Fruit fly (Drosophila melanogaster): ENCODE measurements around the gene CG46306.

CG46306 gene

dm6 chrX:16821216-16821615, 14.1 kb downstream of the CG46306 start (continued):
- TF ChIP-seq Hr3 (GFP tag; optimal IDR thresholded peaks at IDR 0.05) (no peak), CG3065 (GFP tag; optimal IDR thresholded peaks at IDR 0.05) (no peak), gem (tag; optimal IDR thresholded peaks at IDR 0.05) (peak; percentile 39), Sry-δ (GFP tag; optimal IDR thresholded peaks at IDR 0.05) (no peak), ERR (GFP tag; optimal IDR thresholded peaks at IDR 0.05) (no peak), jigr1 (GFP tag; IDR thresholded peaks at IDR 0.05) (no peak), Blimp-1 (GFP tag; optimal IDR thresholded peaks at IDR 0.05) (peak; percentile 30), oc (tag; optimal IDR thresholded peaks at IDR 0.05) (no peak), B-H2 (GFP tag; optimal IDR thresholded peaks at IDR 0.05) (no peak), CG32532 (GFP tag; IDR thresholded peaks at IDR 0.05) (no peak), CG30020 (tag; optimal IDR thresholded peaks at IDR 0.05) (no peak), Nf-YA (GFP tag; IDR thresholded peaks at IDR 0.05) (no peak), CG10321 (GFP tag; IDR thresholded peaks at IDR 0.05) (no peak), cas (GFP tag; IDR thresholded peaks at IDR 0.05) (no peak), sim (GFP tag; IDR thresholded peaks at IDR 0.05) (no peak), Hr51 (GFP tag; optimal IDR thresholded peaks at IDR 0.05) (peak in 1 of 2 experiments; percentile 4), CG10979 (tag; optimal IDR thresholded peaks at IDR 0.05) (no peak), HLHmδ (GFP tag; optimal IDR thresholded peaks at IDR 0.05) (no peak), wek (GFP tag; optimal IDR thresholded peaks at IDR 0.05) (no peak), CG18619 (GFP tag; optimal IDR thresholded peaks at IDR 0.05) (no peak), sens (GFP tag) (peak; percentile 76), Xrp1 (GFP tag; IDR thresholded peaks at IDR 0.05) (no peak), az2 (GFP tag; optimal IDR thresholded peaks at IDR 0.05) (no peak), CG1024 (GFP tag; IDR thresholded peaks at IDR 0.05) (no peak), GATAe (GFP tag; conservative IDR thresholded peaks at IDR 0.05) (no peak), HLH3B (GFP tag; IDR thresholded peaks at IDR 0.05) (0 out of 2 replicates have a peak, but pooled peaks have one; percentile 16), mld (GFP tag; IDR thresholded peaks at IDR 0.05; ENCODE audit: partially characterized antibody) (no peak), Gsc (GFP tag; IDR thresholded peaks at IDR 0.05) (no peak), CG7786 (GFP tag; optimal IDR thresholded peaks at IDR 0.05) (no peak), CG31224 (GFP tag; IDR thresholded peaks at IDR 0.05) (no peak), Six4 (GFP tag; optimal IDR thresholded peaks at IDR 0.05) (no peak), crp (GFP tag; optimal IDR thresholded peaks at IDR 0.05) (no peak), CG5953 (GFP tag; IDR thresholded peaks at IDR 0.05) (no peak), cato (GFP tag; optimal IDR thresholded peaks at IDR 0.05; ENCODE audit: borderline replicate concordance) (no peak), CG15601 (tag; optimal IDR thresholded peaks at IDR 0.05) (no peak), en (GFP tag; optimal IDR thresholded peaks at IDR 0.05) (no peak), CG2712 (tag; optimal IDR thresholded peaks at IDR 0.05) (peak; percentile 11), Dip2 (GFP tag; IDR thresholded peaks at IDR 0.05) (no peak), Med (GFP tag) (peak; percentile 52), p53 (GFP tag; optimal IDR thresholded peaks at IDR 0.05) (no peak), Sox100B (GFP tag; optimal IDR thresholded peaks at IDR 0.05) (peak; percentile 9), phol (tag; optimal IDR thresholded peaks at IDR 0.05) (peak; percentile 44), wor (GFP tag; IDR thresholded peaks at IDR 0.05) (no peak), CG12104 (GFP tag; optimal IDR thresholded peaks at IDR 0.05) (no peak), CTCF (GFP tag; optimal IDR thresholded peaks at IDR 0.05) (no peak), CG7839 (tag; optimal IDR thresholded peaks at IDR 0.05) (peak; percentile 13), CG4424 (GFP tag; optimal IDR thresholded peaks at IDR 0.05) (no peak), CG10366 (GFP tag; IDR thresholded peaks at IDR 0.05) (no peak), CG15269 (tag; optimal IDR thresholded peaks at IDR 0.05) (no peak), CG14667 (GFP tag; IDR thresholded peaks at IDR 0.05) (no peak), Hmx (GFP tag; optimal IDR thresholded peaks at IDR 0.05) (no peak), gcm (GFP tag; optimal IDR thresholded peaks at IDR 0.05) (no peak), Hmr (GFP tag; optimal IDR thresholded peaks at IDR 0.05) (no peak)

Data from whole organism, embryonic.